Worm (Caenorhabditis elegans): ENCODE results near the gene F55B12.2.

- TF ChIP-seq ceh-82 (tag; optimal IDR thresholded peaks at IDR 0.05) (no peak), elt-1 (tag; optimal IDR thresholded peaks at IDR 0.05) (no peak), elt-3 (tag; optimal IDR thresholded peaks at IDR 0.05) (no peak), unc-55 (GFP tag; optimal IDR thresholded peaks at IDR 0.05) (no peak), nhr-25 (tag; optimal IDR thresholded peaks at IDR 0.05) (no peak), unc-62 (GFP tag; optimal IDR thresholded peaks at IDR 0.05) (no peak), nhr-11 (tag; optimal IDR thresholded peaks at IDR 0.05) (no peak), mdl-1 (tag; optimal IDR thresholded peaks at IDR 0.05) (no peak), alr-1 (tag; optimal IDR thresholded peaks at IDR 0.05) (no peak), lin-13 (GFP tag; optimal IDR thresholded peaks at IDR 0.05) (no peak), snpc-4 (tag; optimal IDR thresholded peaks at IDR 0.05) (no peak), peb-1 (tag; optimal IDR thresholded peaks at IDR 0.05) (no peak), sma-9 (GFP tag; optimal IDR thresholded peaks at IDR 0.05) (no peak), sma-9 (tag; optimal IDR thresholded peaks at IDR 0.05) (no peak)
Measured at ce11 chrV:13822752-13823151, 6.0 kb upstream of the F55B12.2 start, which contains the start of gene hpo-31.
